Worm (Caenorhabditis elegans) whole organism, L4/young adult: ENCODE data around the gene skpo-2.

ENCODE experiments used
- W03F9.2 ChIP-seq: fragments of 150-350 bp; optimal IDR thresholded peaks from 2 replicates; lab custom pipeline; 2014; ENCODE audit warnings: missing biosample characterization, missing genetic modification characterization
- dao-5 ChIP-seq: sonication (generic microtip); optimal IDR thresholded peaks from 2 replicates; lab custom pipeline; 2016; ENCODE audit warnings: missing genotype, missing genetic modification characterization, moderate library complexity, missing compliant biosample characterization
- him-1 ChIP-seq: sonication (generic microtip); optimal IDR thresholded peaks from 2 replicates; lab custom pipeline; 2016; ENCODE audit warnings: missing genotype, missing genetic modification reagents, missing genetic modification characterization, missing compliant biosample characterization

skpo-2 gene

ce11 chrII:3395484-3395883, 40.8 kb downstream of the skpo-2 start, which contains the start of gene nep-20:
TSS of gene nep-20 (minus strand) at chrII:3395584.
- no peak for TF ChIP-seq him-1
- TF ChIP-seq W03F9.2 (tag; lab: Kevin White, UChicago): no peak
- TF ChIP-seq dao-5 (tag; lab: Kevin White, UChicago): no peak

- TF ChIP-seq dao-5 (tag; lab: Kevin White, UChicago) (no peak), him-1 (no peak), W03F9.2 (tag; lab: Kevin White, UChicago) (no peak)
These were observed 48.8 kb downstream of the skpo-2 start, which contains the start of gene T06D4.6 for ce11 chrII:3387503-3387902. TSS of gene T06D4.6 (minus strand) at chrII:3387603.

ce11 chrII:3385736-3386135, 50.6 kb downstream of the skpo-2 start, which contains the start of gene T06D4.2:
TSS of gene T06D4.2 (minus strand) at chrII:3385905.
- no peak for TF ChIP-seq W03F9.2 (tag; lab: Kevin White, UChicago)
- no peak for TF ChIP-seq him-1

ce11 chrII:3383116-3383515, 53.2 kb downstream of the skpo-2 start:
- TF ChIP-seq dao-5 (tag; lab: Kevin White, UChicago) (no peak), W03F9.2 (tag; lab: Kevin White, UChicago) (no peak), him-1 (no peak)

- TF ChIP-seq W03F9.2 (tag; lab: Kevin White, UChicago) (no peak), him-1 (no peak), dao-5 (tag; lab: Kevin White, UChicago) (no peak)
These were observed 54.8 kb downstream of the skpo-2 start, which contains the start of gene T06D4.1 for ce11 chrII:3381510-3381909. TSS of gene T06D4.1 (plus strand) at chrII:3381830.
